Worm (Caenorhabditis elegans) whole organism, young adult: ENCODE data around the gene T25B9.8.

ENCODE experiments used
- B0019.2 ChIP-seq: fragments of 200-800 bp; sonication (Bioruptor generic); conservative IDR thresholded peaks from 2 replicates; pipeline ENCODE4 v1.3.6; 2022; ENCODE audit warnings: missing genetic modification reagents, missing genetic modification characterization, missing compliant biosample characterization
- B0261.1 ChIP-seq: sonication (generic microtip); optimal IDR thresholded peaks from 2 replicates; lab custom pipeline; 2016; ENCODE audit warnings: mild to moderate bottlenecking, missing genetic modification characterization, moderate library complexity, missing compliant biosample characterization
- F23B12.7 ChIP-seq: sonication (generic microtip); optimal IDR thresholded peaks from 2 replicates; lab custom pipeline; 2017; ENCODE audit warnings: missing genetic modification characterization, mild to moderate bottlenecking, missing compliant biosample characterization, antibody characterized with exemption, moderate library complexity; ENCODE audit not compliant: insufficient read depth
- F49E8.2 ChIP-seq: sonication (generic microtip); optimal IDR thresholded peaks from 3 replicates; lab custom pipeline; 2017; ENCODE audit warnings: missing genetic modification characterization, mild to moderate bottlenecking, missing compliant biosample characterization, antibody characterized with exemption, moderate library complexity; ENCODE audit not compliant: insufficient read depth
- F55B11.4 ChIP-seq: sonication (generic microtip); optimal IDR thresholded peaks from 2 replicates; lab custom pipeline; 2016; ENCODE audit warnings: missing compliant biosample characterization, missing genetic modification characterization, borderline replicate concordance; ENCODE audit not compliant: insufficient read depth
- F57A8.1 ChIP-seq: fragments of 200-800 bp; sonication (Bioruptor generic); optimal IDR thresholded peaks from 2 replicates; lab custom pipeline; 2018; ENCODE audit warnings: mild to moderate bottlenecking, missing genetic modification characterization, moderate library complexity, missing compliant biosample characterization
- F57C9.4 ChIP-seq: sonication (generic microtip); optimal IDR thresholded peaks from 2 replicates; lab custom pipeline; 2017; ENCODE audit warnings: mild to moderate bottlenecking, missing genetic modification characterization, missing compliant biosample characterization
- K11D2.4 ChIP-seq: fragments of 200-800 bp; sonication (Bioruptor generic); IDR thresholded peaks from 2 replicates; pipeline ENCODE4 v1.3.6; 2022; ENCODE audit warnings: missing genetic modification reagents, missing genetic modification characterization, missing compliant biosample characterization
- Y53G8AR.9 ChIP-seq: fragments of 200-800 bp; sonication (Bioruptor generic); conservative IDR thresholded peaks from 2 replicates; pipeline ENCODE4 v1.3.6; 2022; ENCODE audit warnings: missing genetic modification reagents, missing genetic modification characterization, missing compliant biosample characterization
- Y95B8A.8 ChIP-seq: fragments of 200-800 bp; sonication (Bioruptor generic); IDR thresholded peaks from 2 replicates; pipeline ENCODE4 v1.3.6; 2022; ENCODE audit warnings: missing genetic modification reagents, missing genetic modification characterization, missing compliant biosample characterization
- ZK185.1 ChIP-seq: sonication (generic microtip); optimal IDR thresholded peaks from 2 replicates; lab custom pipeline; 2016; ENCODE audit warnings: mild to moderate bottlenecking, missing genetic modification characterization, missing compliant biosample characterization; ENCODE audit not compliant: poor library complexity, severe bottlenecking
- akir-1 ChIP-seq: fragments of 200-800 bp; sonication (Bioruptor generic); optimal IDR thresholded peaks from 2 replicates; lab custom pipeline; 2018; ENCODE audit warnings: mild to moderate bottlenecking, missing genetic modification characterization, moderate library complexity, missing compliant biosample characterization
- aptf-2 ChIP-seq: fragments of 200-800 bp; sonication (Bioruptor generic); conservative IDR thresholded peaks from 2 replicates; pipeline ENCODE4 v1.3.6; 2022; ENCODE audit warnings: missing genetic modification reagents, missing genetic modification characterization, missing compliant biosample characterization
- attf-3 ChIP-seq: fragments of 200-800 bp; sonication (Bioruptor generic); conservative IDR thresholded peaks from 2 replicates; pipeline ENCODE4 v1.3.6; 2022; ENCODE audit warnings: missing genetic modification reagents, missing genetic modification characterization, missing compliant biosample characterization
- attf-6 ChIP-seq: fragments of 200-800 bp; sonication (Bioruptor generic); IDR thresholded peaks from 2 replicates; pipeline ENCODE4 v1.3.6; 2022; ENCODE audit warnings: missing genetic modification reagents, missing genetic modification characterization, missing compliant biosample characterization
- bed-2 ChIP-seq: fragments of 200-800 bp; sonication (Bioruptor generic); IDR thresholded peaks from 2 replicates; pipeline ENCODE4 v1.3.6; 2022; ENCODE audit warnings: missing genetic modification reagents, missing genetic modification characterization, missing compliant biosample characterization
- dpff-1 ChIP-seq: sonication (generic microtip); optimal IDR thresholded peaks from 2 replicates; lab custom pipeline; 2017; ENCODE audit warnings: mild to moderate bottlenecking, missing genetic modification characterization, missing compliant biosample characterization
- ets-4 ChIP-seq: fragments of 200-800 bp; sonication (Bioruptor generic); optimal IDR thresholded peaks from 2 replicates; lab custom pipeline; 2018; ENCODE audit warnings: mild to moderate bottlenecking, missing genetic modification characterization, missing compliant biosample characterization
- lag-1 ChIP-seq: fragments of 200-800 bp; sonication (Bioruptor generic); IDR thresholded peaks from 2 replicates; pipeline ENCODE4 v1.3.6; 2022; ENCODE audit warnings: missing genetic modification reagents, missing genetic modification characterization, missing compliant biosample characterization
- let-526 ChIP-seq: fragments of 200-800 bp; sonication (Bioruptor generic); IDR thresholded peaks from 2 replicates; pipeline ENCODE4 v1.3.6; 2022; ENCODE audit warnings: missing genetic modification reagents, missing genetic modification characterization, missing compliant biosample characterization
- lin-40 ChIP-seq: sonication (generic microtip); optimal IDR thresholded peaks from 2 replicates; lab custom pipeline; 2016; ENCODE audit warnings: missing genetic modification characterization, mild to moderate bottlenecking, missing compliant biosample characterization, missing genotype, missing genetic modification reagents
- madf-6 ChIP-seq: fragments of 200-800 bp; sonication (Bioruptor generic); IDR thresholded peaks from 2 replicates; pipeline ENCODE4 v1.3.6; 2022; ENCODE audit warnings: missing genetic modification reagents, missing genetic modification characterization, missing compliant biosample characterization
- nfya-2 ChIP-seq: fragments of 200-800 bp; sonication (Bioruptor generic); IDR thresholded peaks from 2 replicates; pipeline ENCODE4 v1.3.6; 2022; ENCODE audit warnings: missing genetic modification reagents, missing genetic modification characterization, missing compliant biosample characterization
- nfyb-1 ChIP-seq: fragments of 200-800 bp; sonication (Bioruptor generic); IDR thresholded peaks from 2 replicates; pipeline ENCODE4 v1.3.6; 2022; ENCODE audit warnings: missing genetic modification reagents, missing genetic modification characterization, missing compliant biosample characterization
- nhr-179 ChIP-seq: sonication (generic microtip); optimal IDR thresholded peaks from 2 replicates; lab custom pipeline; 2016; ENCODE audit warnings: mild to moderate bottlenecking, missing genetic modification characterization, missing compliant biosample characterization
- pbrm-1 ChIP-seq: fragments of 200-800 bp; sonication (Bioruptor generic); IDR thresholded peaks from 2 replicates; pipeline ENCODE4 v1.3.6; 2022; ENCODE audit warnings: missing genetic modification reagents, missing genetic modification characterization, missing compliant biosample characterization
- rpc-1 ChIP-seq, 2 experiments: fragments of 150-350 bp in 1 of 2; sonication (generic microtip) in 1 of 2; optimal IDR thresholded peaks; 2 replicates each; lab custom pipeline; 2014 to 2018; ENCODE audit warnings: missing biosample characterization in 1 of 2, missing genetic modification characterization in 1 of 2, missing genetic modification reagents in 1 of 2, missing genotype in 1 of 2
- tlf-1 ChIP-seq: fragments of 200-800 bp; sonication (Bioruptor generic); optimal IDR thresholded peaks from 2 replicates; lab custom pipeline; 2018; ENCODE audit warnings: mild to moderate bottlenecking, missing genetic modification characterization, missing compliant biosample characterization
- unc-62 ChIP-seq: fragments of 150-350 bp; optimal IDR thresholded peaks from 2 replicates; lab custom pipeline; 2014; ENCODE audit warnings: missing biosample characterization, missing genetic modification reagents, missing genetic modification characterization
- zim-3 ChIP-seq: sonication (generic microtip); optimal IDR thresholded peaks from 2 replicates; lab custom pipeline; 2017; ENCODE audit warnings: mild to moderate bottlenecking, missing genetic modification characterization, moderate library complexity, missing compliant biosample characterization
- ztf-26 ChIP-seq: sonication (generic microtip); optimal IDR thresholded peaks from 2 replicates; lab custom pipeline; 2017; ENCODE audit warnings: missing genetic modification characterization, missing compliant biosample characterization
- ztf-28 ChIP-seq: fragments of 200-800 bp; sonication (Bioruptor generic); IDR thresholded peaks from 2 replicates; pipeline ENCODE4 v1.3.6; 2022; ENCODE audit warnings: missing genetic modification reagents, missing genetic modification characterization, missing compliant biosample characterization

Gene T25B9.8

ce11 chrIV:10781346-10781745 lies 13.3 kb upstream of the T25B9.8 start:
- TF ChIP-seq tlf-1: no peak
- TF ChIP-seq Y53G8AR.9 (GFP tag; lab: Robert Waterston, UW): no peak
- TF ChIP-seq bed-2 (GFP tag; lab: Robert Waterston, UW): no peak
- TF ChIP-seq unc-62 (GFP tag; lab: Kevin White, UChicago): no peak
- TF ChIP-seq ztf-28 (GFP tag; lab: Robert Waterston, UW): no peak
- no peak for TF ChIP-seq F55B11.4

- no peak for TF ChIP-seq dpff-1 (tag; lab: Kevin White, UChicago)
- no peak for TF ChIP-seq lag-1 (GFP tag; lab: Robert Waterston, UW)
- TF ChIP-seq Y95B8A.8 (GFP tag; lab: Robert Waterston, UW): no peak
- no peak for TF ChIP-seq attf-6 (GFP tag; lab: Robert Waterston, UW)
- TF ChIP-seq F55B11.4: no peak
- no peak for TF ChIP-seq F57C9.4 (tag; lab: Kevin White, UChicago)
- no peak for TF ChIP-seq attf-3 (GFP tag; lab: Robert Waterston, UW)
These were observed 12.6 kb upstream of the T25B9.8 start, which contains the start of gene swt-3 for ce11 chrIV:10780583-10780982. Gene swt-3, minus strand, starts transcription at chrIV:10780683.

DNA sequence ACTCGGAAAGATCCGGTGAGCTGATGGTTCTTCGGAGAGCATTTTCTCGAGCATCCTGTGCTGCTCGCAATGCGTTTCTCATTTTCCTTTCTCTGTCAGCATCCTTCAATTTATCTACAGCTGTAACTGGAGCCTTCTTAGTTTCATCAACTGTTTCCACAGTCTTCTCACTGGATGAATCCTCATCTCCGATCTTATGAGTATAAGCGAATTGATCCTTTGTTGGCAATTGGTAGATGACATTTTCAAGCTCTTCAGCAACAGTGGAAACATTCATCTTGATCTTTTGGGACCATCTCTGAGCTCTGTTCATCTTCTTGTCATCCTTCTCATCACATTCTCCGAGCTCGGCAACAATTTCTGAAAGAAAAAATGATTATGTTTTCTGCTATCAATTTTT lies 11.3 kb upstream of the T25B9.8 start:
- no peak for TF ChIP-seq rpc-1 (optimal IDR thresholded peaks at IDR 0.05; lab: Kevin White, UChicago)
- TF ChIP-seq rpc-1 (tag; optimal IDR thresholded peaks at IDR 0.05; lab: Kevin White, UChicago): no peak
- TF ChIP-seq nfyb-1 (GFP tag; lab: Robert Waterston, UW): 0 out of 2 replicates have a peak, but pooled peaks have one; percentile 11
- no peak for TF ChIP-seq B0261.1

- TF ChIP-seq lin-40 (tag; lab: Kevin White, UChicago): no peak
- TF ChIP-seq ztf-26 (tag; lab: Kevin White, UChicago): peak; percentile 11
- no peak for TF ChIP-seq K11D2.4 (GFP tag; lab: Robert Waterston, UW)
- no peak for TF ChIP-seq pbrm-1
- TF ChIP-seq nfyb-1 (GFP tag; lab: Robert Waterston, UW): peak; percentile 21; the same call in 1 of the 2 replicates
- TF ChIP-seq ZK185.1 (tag; lab: Kevin White, UChicago): peak; percentile 6
- TF ChIP-seq let-526 (GFP tag; lab: Robert Waterston, UW): no peak
- TF ChIP-seq nhr-179: no peak
- TF ChIP-seq akir-1 (GFP tag; lab: Kevin White, UChicago): no peak
- no peak for TF ChIP-seq lag-1 (GFP tag; lab: Robert Waterston, UW)
These were observed 10.6 kb upstream of the T25B9.8 start for ce11 chrIV:10778582-10778981.

DNA sequence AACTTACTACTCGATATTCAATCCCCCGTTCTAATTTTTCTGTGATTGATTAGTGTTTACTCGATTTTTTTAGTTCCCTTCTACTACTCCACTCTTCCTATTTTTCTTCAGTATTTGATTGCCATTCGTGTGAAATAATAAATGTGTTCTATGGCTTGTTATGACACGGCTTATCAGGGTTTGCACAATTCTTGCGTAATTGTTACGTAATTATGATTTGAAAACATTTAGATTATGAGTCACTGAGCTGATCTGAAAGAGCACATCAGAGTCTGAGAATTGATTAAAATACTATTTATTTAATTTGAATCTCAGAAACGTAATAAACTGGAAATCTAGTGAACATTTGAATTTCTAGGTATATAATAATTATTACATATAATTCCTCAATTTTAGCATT lies 9.6 kb upstream of the T25B9.8 start:
- TF ChIP-seq attf-6 (GFP tag; lab: Robert Waterston, UW) (no peak), F55B11.4 (no peak), B0019.2 (no peak), nfya-2 (GFP tag; lab: Robert Waterston, UW) (no peak), nhr-179 (no peak), F49E8.2 (no peak)

ce11 chrIV:10777076-10777475 lies 9.1 kb upstream of the T25B9.8 start:
- peak; percentile 10; the same call in 1 of the 2 replicates for TF ChIP-seq madf-6 (GFP tag; lab: Robert Waterston, UW)
- no peak for TF ChIP-seq ets-4 (GFP tag; lab: Kevin White, UChicago)
- TF ChIP-seq zim-3 (tag; lab: Kevin White, UChicago): no peak
- no peak for TF ChIP-seq ztf-26 (tag; lab: Kevin White, UChicago)
- no peak for TF ChIP-seq F23B12.7 (tag; lab: Kevin White, UChicago)
- no peak for TF ChIP-seq aptf-2 (GFP tag; lab: Robert Waterston, UW)
- TF ChIP-seq F57A8.1 (GFP tag; lab: Kevin White, UChicago): peak; percentile 27
